Worm (Caenorhabditis elegans) whole organism, late embryonic: Measurements from ENCODE around the gene K08F4.3.

Experiments
- K02D7.2 ChIP-seq: sonication (generic microtip); optimal IDR thresholded peaks from 2 replicates; lab custom pipeline; 2017; ENCODE audit warnings: mild to moderate bottlenecking, missing genetic modification characterization, missing compliant biosample characterization
- ama-1 ChIP-seq: fragments of 150-350 bp; optimal IDR thresholded peaks from 2 replicates; lab custom pipeline; 2014
- ceh-14 ChIP-seq: sonication (generic microtip); optimal IDR thresholded peaks from 2 replicates; lab custom pipeline; 2016; ENCODE audit warnings: missing genotype, missing genetic modification characterization, missing compliant biosample characterization
- ceh-22 ChIP-seq: sonication (generic microtip); optimal IDR thresholded peaks from 2 replicates; lab custom pipeline; 2017; ENCODE audit warnings: missing biosample characterization, missing genetic modification characterization
- ceh-34 ChIP-seq: sonication (generic microtip); optimal IDR thresholded peaks from 2 replicates; lab custom pipeline; 2016; ENCODE audit warnings: mild to moderate bottlenecking, missing genetic modification characterization, missing compliant biosample characterization
- ceh-45 ChIP-seq: fragments of 200-800 bp; sonication (Bioruptor generic); IDR thresholded peaks from 2 replicates; pipeline ENCODE4 v1.3.6; 2022; ENCODE audit warnings: missing genetic modification reagents, missing genetic modification characterization, missing compliant biosample characterization
- hlh-8 ChIP-seq: sonication (generic microtip); optimal IDR thresholded peaks from 2 replicates; lab custom pipeline; 2016; ENCODE audit warnings: missing genotype, missing genetic modification characterization, missing compliant biosample characterization
- lim-6 ChIP-seq: sonication (generic microtip); optimal IDR thresholded peaks from 2 replicates; lab custom pipeline; 2016; ENCODE audit warnings: missing genetic modification characterization, missing compliant biosample characterization
- lin-11 ChIP-seq: fragments of 200-800 bp; sonication (Bioruptor generic); optimal IDR thresholded peaks from 2 replicates; lab custom pipeline; 2018; ENCODE audit warnings: mild to moderate bottlenecking, missing genetic modification characterization, missing compliant biosample characterization
- mec-3 ChIP-seq: sonication (generic microtip); optimal IDR thresholded peaks from 2 replicates; lab custom pipeline; 2016; ENCODE audit warnings: borderline replicate concordance, missing genetic modification characterization, missing compliant biosample characterization
- pat-9 ChIP-seq: fragments of 200-800 bp; sonication (Bioruptor generic); optimal IDR thresholded peaks from 2 replicates; lab custom pipeline; 2018; ENCODE audit warnings: mild to moderate bottlenecking, missing genetic modification characterization, moderate library complexity, missing compliant biosample characterization
- pqm-1 ChIP-seq: sonication (generic microtip); optimal IDR thresholded peaks from 2 replicates; lab custom pipeline; 2016; ENCODE audit warnings: missing genetic modification characterization, missing compliant biosample characterization
- rnt-1 ChIP-seq: sonication (generic microtip); optimal IDR thresholded peaks from 2 replicates; lab custom pipeline; 2016; ENCODE audit warnings: missing genetic modification characterization, missing compliant biosample characterization
- syd-9 ChIP-seq: sonication (generic microtip); optimal IDR thresholded peaks from 2 replicates; lab custom pipeline; 2016; ENCODE audit warnings: mild to moderate bottlenecking, missing genetic modification characterization, moderate library complexity, missing compliant biosample characterization

ce11 chrIV:10170808-10171207 is 41.8 kb downstream of the K08F4.3 start:
- TF ChIP-seq mec-3 (tag; lab: Kevin White, UChicago) (no peak), lim-6 (no peak), rnt-1 (no peak), ama-1 (lab: Kevin White, UChicago) (no peak), ceh-45 (no peak), pqm-1 (tag; lab: Kevin White, UChicago) (no peak), ceh-22 (tag; lab: Kevin White, UChicago) (no peak), hlh-8 (tag; lab: Kevin White, UChicago) (no peak), pat-9 (tag; lab: Kevin White, UChicago) (no peak), ceh-34 (tag; lab: Kevin White, UChicago) (no peak), K02D7.2 (tag; lab: Kevin White, UChicago) (no peak), lin-11 (no peak), ceh-14 (no peak), syd-9 (tag; lab: Kevin White, UChicago) (no peak)
